Worm (Caenorhabditis elegans) whole organism, early embryonic: ENCODE data around the gene F13H10.3.

Source experiments
- B0310.2 ChIP-seq: sonication (generic microtip); optimal IDR thresholded peaks from 2 replicates; lab custom pipeline; 2016; ENCODE audit warnings: mild to moderate bottlenecking, missing genetic modification characterization, missing compliant biosample characterization
- aly-1 ChIP-seq: sonication (generic microtip); optimal IDR thresholded peaks from 2 replicates; lab custom pipeline; 2016; ENCODE audit warnings: missing genetic modification characterization, missing compliant biosample characterization
- ama-1 ChIP-seq: fragments of 150-350 bp; optimal IDR thresholded peaks from 2 replicates; lab custom pipeline; 2014
- ceh-36 ChIP-seq: sonication (generic microtip); optimal IDR thresholded peaks from 2 replicates; lab custom pipeline; 2016; ENCODE audit warnings: missing genetic modification characterization, inconsistent platforms, missing compliant biosample characterization
- flt-1 ChIP-seq: fragments of 200-800 bp; sonication (Bioruptor generic); IDR thresholded peaks from 2 replicates; pipeline ENCODE4 v1.3.6; 2022; ENCODE audit warnings: missing genetic modification characterization, missing compliant biosample characterization
- hnd-1 ChIP-seq: sonication (generic microtip); optimal IDR thresholded peaks from 2 replicates; lab custom pipeline; 2016; ENCODE audit warnings: missing genetic modification characterization, missing compliant biosample characterization
- pes-1 ChIP-seq: fragments of 200-800 bp; sonication (Bioruptor generic); IDR thresholded peaks from 2 replicates; pipeline ENCODE4 v1.3.6; 2022; ENCODE audit warnings: missing genetic modification reagents, missing genetic modification characterization, missing compliant biosample characterization
- tbx-11 ChIP-seq: fragments of 200-800 bp; sonication (Bioruptor generic); IDR thresholded peaks from 2 replicates; pipeline ENCODE4 v1.3.6; 2022; ENCODE audit warnings: missing genetic modification characterization, missing compliant biosample characterization
- tbx-37 ChIP-seq: fragments of 200-800 bp; sonication (Bioruptor generic); conservative IDR thresholded peaks from 2 replicates; pipeline ENCODE4 v1.3.6; 2022; ENCODE audit warnings: missing genetic modification reagents, missing genetic modification characterization, missing compliant biosample characterization
- tra-4 ChIP-seq: sonication (generic microtip); optimal IDR thresholded peaks from 2 replicates; lab custom pipeline; 2017; ENCODE audit warnings: missing genetic modification characterization, missing compliant biosample characterization

DNA sequence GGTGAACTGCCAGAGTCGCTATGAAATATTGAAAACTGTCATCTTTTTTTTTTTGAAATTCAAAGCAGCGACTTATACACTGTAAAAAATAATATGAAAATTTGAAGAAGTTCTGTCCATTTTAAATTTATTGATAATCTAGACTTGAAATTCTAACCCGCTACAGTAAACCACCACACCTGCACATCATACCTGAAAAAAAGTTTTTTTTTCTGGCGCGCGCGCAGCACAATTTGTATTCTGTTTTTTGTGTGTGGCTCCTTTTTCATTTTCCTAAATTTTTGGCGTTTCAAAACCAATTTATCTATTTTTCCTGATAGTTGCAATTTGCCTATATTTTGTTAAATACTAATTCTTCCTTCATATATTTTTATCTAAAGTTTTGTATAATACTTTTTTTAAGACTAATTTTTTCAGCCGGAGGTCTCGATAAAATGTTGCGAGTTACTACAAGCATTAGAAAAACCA is 30.2 kb downstream of the F13H10.3 start, which contains the start of gene cyb-2.1:
- TF ChIP-seq flt-1 (GFP tag; lab: Robert Waterston, UW) (no peak), ama-1 (lab: Kevin White, UChicago) (no peak), pes-1 (no peak), hnd-1 (tag; lab: Kevin White, UChicago) (no peak), B0310.2 (tag; lab: Kevin White, UChicago) (no peak), tra-4 (tag; lab: Kevin White, UChicago) (no peak), tbx-37 (GFP tag; lab: Robert Waterston, UW) (no peak), ceh-36 (tag; lab: Kevin White, UChicago) (no peak), aly-1 (no peak), tbx-11 (GFP tag; lab: Robert Waterston, UW) (no peak)
